Fruit fly (Drosophila melanogaster) whole organism, embryonic: Measurements from ENCODE around the gene Ir94g.

ENCODE experiments used
- ATbp ChIP-seq: fragments of 200-800 bp; sonication (Bioruptor generic); optimal IDR thresholded peaks from 2 replicates; lab custom pipeline; 2017; ENCODE audit warnings: missing biosample characterization, mild to moderate bottlenecking, missing genetic modification characterization, missing genetic modification reagents
- Adf1 ChIP-seq: fragments of 200-800 bp; sonication (Bioruptor generic); IDR thresholded peaks from 2 replicates; pipeline ENCODE4 v1.3.6; 2022; ENCODE audit warnings: missing biosample characterization, missing genetic modification characterization
- Awh ChIP-seq: fragments of 200-800 bp; sonication (Bioruptor generic); IDR thresholded peaks from 2 replicates; pipeline ENCODE4, ENCODE4 v1.3.6; 2022; ENCODE audit warnings: missing biosample characterization, missing genetic modification characterization
- BtbVII ChIP-seq: fragments of 200-800 bp; sonication (Bioruptor generic); optimal IDR thresholded peaks from 3 replicates; lab custom pipeline; 2017; ENCODE audit warnings: missing biosample characterization, mild to moderate bottlenecking, missing genetic modification characterization
- CG10565 ChIP-seq: fragments of 200-800 bp; sonication (Bioruptor generic); optimal IDR thresholded peaks from 3 replicates; lab custom pipeline; 2016; ENCODE audit warnings: missing biosample characterization, mild to moderate bottlenecking, missing genetic modification characterization
- CG11560 ChIP-seq: fragments of 200-800 bp; sonication (Bioruptor generic); IDR thresholded peaks from 3 replicates; pipeline ENCODE4 v1.3.6; 2022; ENCODE audit warnings: missing biosample characterization, missing genetic modification characterization
- CG15269 ChIP-seq: fragments of 200-800 bp; sonication (Bioruptor generic); optimal IDR thresholded peaks from 2 replicates; lab custom pipeline; 2018; ENCODE audit warnings: missing biosample characterization, mild to moderate bottlenecking, missing genetic modification characterization, moderate library complexity
- CG18011 ChIP-seq: fragments of 200-800 bp; sonication (Bioruptor generic); optimal IDR thresholded peaks from 2 replicates; lab custom pipeline; 2017; ENCODE audit warnings: missing biosample characterization, missing genetic modification characterization, mild to moderate bottlenecking, moderate library complexity, missing genotype
- CG3163 ChIP-seq: fragments of 200-800 bp; sonication (Bioruptor generic); optimal IDR thresholded peaks from 3 replicates; lab custom pipeline; 2016; ENCODE audit warnings: missing biosample characterization, missing genetic modification characterization
- CG3995 ChIP-seq: fragments of 200-800 bp; sonication (Bioruptor generic); optimal IDR thresholded peaks from 3 replicates; lab custom pipeline; 2016; ENCODE audit warnings: missing biosample characterization, missing genetic modification characterization
- CG4360 ChIP-seq: fragments of 200-800 bp; sonication (Bioruptor generic); IDR thresholded peaks from 2 replicates; pipeline ENCODE4 v1.3.6; 2022; ENCODE audit warnings: missing biosample characterization, missing genetic modification characterization
- CG5180 ChIP-seq: fragments of 200-800 bp; sonication (Bioruptor generic); optimal IDR thresholded peaks from 3 replicates; lab custom pipeline; 2017; ENCODE audit warnings: missing biosample characterization, missing genetic modification characterization, mild to moderate bottlenecking, moderate library complexity, missing genetic modification reagents
- CG8359 ChIP-seq: fragments of 200-800 bp; sonication (Bioruptor generic); optimal IDR thresholded peaks from 2 replicates; lab custom pipeline; 2017; ENCODE audit warnings: missing biosample characterization, mild to moderate bottlenecking, missing genetic modification characterization, borderline replicate concordance
- Deaf1 ChIP-seq: fragments of 200-800 bp; optimal IDR thresholded peaks from 3 replicates; lab custom pipeline; 2019; ENCODE audit warnings: missing biosample characterization, mild to moderate bottlenecking, missing genetic modification characterization, moderate library complexity
- Doc2 ChIP-seq: fragments of 200-800 bp; sonication (Bioruptor generic); IDR thresholded peaks from 2 replicates; pipeline ENCODE4 v1.3.6; 2022; ENCODE audit warnings: missing biosample characterization, missing genetic modification characterization
- ERR ChIP-seq: fragments of 200-800 bp; sonication (Bioruptor generic); optimal IDR thresholded peaks from 2 replicates; lab custom pipeline; 2016; ENCODE audit warnings: missing biosample characterization, missing genetic modification characterization
- Eip74EF ChIP-seq, 2 experiments: fragments of 200-800 bp in 1 of 2; fragments of >200 bp in 1 of 2; sonication (Bioruptor generic) in 1 of 2; optimal IDR thresholded peaks; 2 replicates each; lab custom pipeline; 2017 to 2019; ENCODE audit warnings: missing biosample characterization in 2 of 2, missing genetic modification characterization in 2 of 2, mild to moderate bottlenecking in 1 of 2, moderate library complexity in 1 of 2
- GATAe ChIP-seq: fragments of 200-800 bp; sonication (Bioruptor generic); conservative IDR thresholded peaks from 2 replicates; pipeline ENCODE4 v1.3.6; 2022; ENCODE audit warnings: missing biosample characterization, missing genetic modification characterization
- Nf-YB ChIP-seq: fragments of 200-800 bp; sonication (Bioruptor generic); optimal IDR thresholded peaks from 3 replicates; lab custom pipeline; 2019; ENCODE audit warnings: missing biosample characterization, mild to moderate bottlenecking, missing genetic modification characterization, moderate library complexity
- Nf-YC ChIP-seq: fragments of 200-800 bp; optimal IDR thresholded peaks from 3 replicates; lab custom pipeline; 2019; ENCODE audit warnings: missing biosample characterization, mild to moderate bottlenecking, missing genetic modification characterization, moderate library complexity
- Scr ChIP-seq: fragments of 200-800 bp; sonication (Bioruptor generic); IDR thresholded peaks from 2 replicates; pipeline ENCODE4 v1.3.6; 2022; ENCODE audit warnings: missing biosample characterization, missing genetic modification characterization; ENCODE audit not compliant: partially characterized antibody
- Vsx1 ChIP-seq: fragments of 200-800 bp; sonication (Bioruptor generic); optimal IDR thresholded peaks from 2 replicates; lab custom pipeline; 2017; ENCODE audit warnings: missing biosample characterization, mild to moderate bottlenecking, missing genetic modification characterization, missing genetic modification reagents
- Xrp1 ChIP-seq: fragments of 200-800 bp; sonication (Bioruptor generic); IDR thresholded peaks from 2 replicates; pipeline ENCODE4 v1.3.6; 2022; ENCODE audit warnings: missing biosample characterization, missing genetic modification characterization
- abd-A ChIP-seq: fragments of 200-800 bp; sonication (Bioruptor generic); optimal IDR thresholded peaks from 3 replicates; lab custom pipeline; 2019; ENCODE audit warnings: missing biosample characterization, mild to moderate bottlenecking, missing genetic modification characterization, moderate library complexity
- chinmo ChIP-seq: fragments of 200-800 bp; sonication (Bioruptor generic); IDR thresholded peaks from 4 replicates; pipeline ENCODE4 v1.3.6; 2022; ENCODE audit warnings: missing biosample characterization, missing genetic modification characterization; ENCODE audit not compliant: partially characterized antibody
- crol ChIP-seq: fragments of 200-800 bp; sonication (Bioruptor generic); IDR thresholded peaks from 2 replicates; pipeline ENCODE4 v1.3.6; 2022; ENCODE audit warnings: missing biosample characterization, missing genetic modification characterization
- crp ChIP-seq, 2 experiments: fragments of 200-800 bp; sonication (Bioruptor generic); optimal IDR thresholded peaks; 2 replicates in 1 of 2; 3 replicates in 1 of 2; lab custom pipeline; 2017; ENCODE audit warnings: missing biosample characterization in 2 of 2, missing genetic modification characterization in 2 of 2, mild to moderate bottlenecking in 1 of 2, moderate library complexity in 1 of 2
- grn ChIP-seq: fragments of 200-800 bp; sonication (Bioruptor generic); optimal IDR thresholded peaks from 3 replicates; lab custom pipeline; 2017; ENCODE audit warnings: missing biosample characterization, missing genetic modification characterization
- gsb-n ChIP-seq: fragments of 200-800 bp; sonication (Bioruptor generic); optimal IDR thresholded peaks from 3 replicates; lab custom pipeline; 2018; ENCODE audit warnings: missing biosample characterization, mild to moderate bottlenecking, missing genetic modification characterization
- kah ChIP-seq: fragments of 200-800 bp; sonication (Bioruptor generic); optimal IDR thresholded peaks from 2 replicates; lab custom pipeline; 2018; ENCODE audit warnings: missing biosample characterization, mild to moderate bottlenecking, missing genetic modification characterization
- ken ChIP-seq: fragments of 200-800 bp; sonication (Bioruptor generic); IDR thresholded peaks from 3 replicates; pipeline ENCODE4 v1.3.6; 2022; ENCODE audit warnings: missing biosample characterization, missing genetic modification characterization
- kni ChIP-seq: fragments of 200-800 bp; sonication (Bioruptor generic); optimal IDR thresholded peaks from 3 replicates; lab custom pipeline; 2017; ENCODE audit warnings: mild to moderate bottlenecking, missing biosample characterization, missing genetic modification reagents, missing genetic modification characterization
- lilli ChIP-seq: fragments of 200-800 bp; sonication (Bioruptor generic); optimal IDR thresholded peaks from 3 replicates; lab custom pipeline; 2016; ENCODE audit warnings: missing biosample characterization, missing genetic modification characterization
- nerfin-1 ChIP-seq: fragments of 200-800 bp; sonication (Bioruptor generic); optimal IDR thresholded peaks from 3 replicates; lab custom pipeline; 2019; ENCODE audit warnings: missing biosample characterization, mild to moderate bottlenecking, missing genetic modification characterization, moderate library complexity
- oc ChIP-seq: fragments of 200-800 bp; sonication (Bioruptor generic); optimal IDR thresholded peaks from 2 replicates; lab custom pipeline; 2018; ENCODE audit warnings: missing biosample characterization, mild to moderate bottlenecking, missing genetic modification characterization, moderate library complexity
- run ChIP-seq: fragments of 200-800 bp; sonication (Bioruptor generic); optimal IDR thresholded peaks from 3 replicates; lab custom pipeline; 2018; ENCODE audit warnings: missing biosample characterization, mild to moderate bottlenecking, missing genetic modification characterization
- salm ChIP-seq: fragments of 200-800 bp; sonication (Bioruptor generic); optimal IDR thresholded peaks from 2 replicates; lab custom pipeline; 2018; ENCODE audit warnings: missing biosample characterization, mild to moderate bottlenecking, missing genetic modification characterization
- sd ChIP-seq: fragments of 200-800 bp; sonication (Bioruptor generic); optimal IDR thresholded peaks from 3 replicates; lab custom pipeline; 2018; ENCODE audit warnings: missing biosample characterization, mild to moderate bottlenecking, missing genetic modification characterization, moderate library complexity
- sisA ChIP-seq: fragments of 200-800 bp; sonication (Bioruptor generic); IDR thresholded peaks from 2 replicates; pipeline ENCODE4 v1.3.6; 2022; ENCODE audit warnings: missing biosample characterization, missing genetic modification characterization
- slou ChIP-seq: fragments of 200-800 bp; sonication (Bioruptor generic); optimal IDR thresholded peaks from 3 replicates; lab custom pipeline; 2016; ENCODE audit warnings: missing biosample characterization, missing genetic modification characterization
- sr ChIP-seq: fragments of 200-800 bp; sonication (Bioruptor generic); IDR thresholded peaks from 3 replicates; pipeline ENCODE4 v1.3.6; 2022; ENCODE audit warnings: missing biosample characterization, missing genetic modification characterization
- vnd ChIP-seq: fragments of 200-800 bp; sonication (Bioruptor generic); IDR thresholded peaks from 3 replicates; pipeline ENCODE4 v1.3.6; 2022; ENCODE audit warnings: missing biosample characterization, missing genetic modification characterization; ENCODE audit not compliant: partially characterized antibody
- vvl ChIP-seq: fragments of 200-800 bp; sonication (Bioruptor generic); IDR thresholded peaks from 2 replicates; pipeline ENCODE4 v1.3.6; 2022; ENCODE audit warnings: missing biosample characterization, missing genetic modification characterization

Gene Ir94g

DNA sequence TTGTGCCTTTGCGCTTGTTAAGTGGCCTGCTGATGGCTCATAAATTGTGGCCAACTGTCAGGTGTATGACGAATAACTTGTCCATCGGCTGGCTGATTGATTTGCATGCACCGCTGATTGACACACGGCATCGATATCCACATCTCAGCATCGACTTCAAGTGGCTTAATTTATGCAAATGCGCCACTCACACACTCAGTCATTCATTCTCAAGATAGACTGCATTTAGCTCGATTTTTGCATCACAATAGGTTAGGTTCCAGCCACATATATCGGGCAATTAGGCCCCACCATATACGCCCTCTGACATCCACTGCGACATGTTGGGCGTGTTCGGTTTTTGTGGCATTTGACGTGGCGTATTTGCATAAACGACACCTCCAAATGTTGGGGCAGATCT is 27.8 kb upstream of the Ir94g start:
- TF ChIP-seq sr (GFP tag; lab: Robert Waterston, UW) (0 out of 3 replicates have a peak, but pooled peaks have one; percentile 18), BtbVII (GFP tag; lab: Kevin White, UChicago) (no peak), vvl (GFP tag; lab: Robert Waterston, UW) (peak; percentile 52; the same call in 1 of the 2 replicates), Awh (GFP tag; lab: Robert Waterston, UW) (peak; percentile 51; the same call in 1 of the 2 replicates), nerfin-1 (tag; lab: Kevin White, UChicago) (no peak)

DNA sequence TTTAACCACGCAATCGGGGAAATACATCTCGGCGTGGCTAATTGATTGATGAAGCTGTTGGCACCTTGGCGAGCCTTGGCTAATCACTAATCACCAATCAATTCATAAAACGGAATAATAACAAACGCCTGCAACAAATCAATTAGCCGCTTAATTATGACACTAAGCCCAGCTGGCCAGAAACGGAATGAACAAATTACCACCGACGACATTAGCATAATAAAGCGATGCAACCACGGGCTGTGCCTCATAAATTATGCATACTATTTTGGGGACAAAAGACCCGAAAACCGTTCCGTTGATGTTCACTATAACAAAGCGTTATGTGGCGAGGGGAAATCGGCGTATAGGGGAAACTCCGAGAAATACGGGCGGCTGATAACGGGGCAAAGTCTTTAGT is 23.0 kb upstream of the Ir94g start:
- TF ChIP-seq CG18011 (GFP tag; lab: Kevin White, UChicago) = no peak
- TF ChIP-seq sd (tag; lab: Kevin White, UChicago) = peak; percentile 43
- TF ChIP-seq Awh (GFP tag; lab: Robert Waterston, UW) = peak; percentile 87
- peak; percentile 4 for TF ChIP-seq kni (GFP tag; lab: Kevin White, UChicago)
- TF ChIP-seq Vsx1 (GFP tag; lab: Kevin White, UChicago) = peak; percentile 86
- TF ChIP-seq CG15269 = peak; percentile 75
- TF ChIP-seq oc (tag; lab: Kevin White, UChicago) = peak; percentile 93
- TF ChIP-seq Eip74EF (GFP tag; optimal IDR thresholded peaks at IDR 0.05; lab: Kevin White, UChicago) = no peak
- TF ChIP-seq ERR (GFP tag; lab: Kevin White, UChicago) = no peak
- 0 out of 4 replicates have a peak, but pooled peaks have one; percentile 68 for TF ChIP-seq chinmo (GFP tag; lab: Robert Waterston, UW)
- TF ChIP-seq crol = peak; percentile 48; the same call in 1 of the 2 replicates
- TF ChIP-seq slou (GFP tag; lab: Kevin White, UChicago) = no peak
- TF ChIP-seq Xrp1 (GFP tag; lab: Robert Waterston, UW) = no peak
- peak; percentile 57 for TF ChIP-seq salm
- peak; percentile 69 for TF ChIP-seq gsb-n
- no peak for TF ChIP-seq ATbp
- peak; percentile 16 for TF ChIP-seq run (tag; lab: Kevin White, UChicago)
- TF ChIP-seq CG3163 (GFP tag; lab: Kevin White, UChicago) = no peak
- TF ChIP-seq abd-A (tag; lab: Kevin White, UChicago) = peak; percentile 91
- peak; percentile 98 for TF ChIP-seq vvl (GFP tag; lab: Robert Waterston, UW)

- TF ChIP-seq CG8359 (GFP tag; lab: Kevin White, UChicago) (peak; percentile 99), Nf-YC (tag; lab: Kevin White, UChicago) (peak; percentile 92), lilli (GFP tag; lab: Kevin White, UChicago) (no peak), ken (0 out of 3 replicates have a peak, but pooled peaks have one; percentile 27), CG10565 (no peak), oc (tag; lab: Kevin White, UChicago) (peak; percentile 49), Adf1 (GFP tag; lab: Robert Waterston, UW) (peak; percentile 62; the same call in 1 of the 2 replicates), chinmo (GFP tag; lab: Robert Waterston, UW) (peak; percentile 91; the same call in 3 of the 4 replicates), Scr (no peak), sisA (no peak), Deaf1 (tag; lab: Kevin White, UChicago) (peak; percentile 83), CG5180 (GFP tag; lab: Kevin White, UChicago) (no peak), Doc2 (GFP tag; lab: Robert Waterston, UW) (no peak), GATAe (GFP tag; lab: Robert Waterston, UW) (no peak), vnd (GFP tag; lab: Robert Waterston, UW) (no peak), Nf-YB (GFP tag; lab: Kevin White, UChicago) (peak; percentile 93), grn (peak; percentile 62), CG3995 (GFP tag; lab: Kevin White, UChicago) (no peak), vvl (GFP tag; lab: Robert Waterston, UW) (0 out of 2 replicates have a peak, but pooled peaks have one; percentile 34), CG3163 (GFP tag; lab: Kevin White, UChicago) (peak; percentile 85), crp (GFP tag; optimal IDR thresholded peaks at IDR 0.05; lab: Kevin White, UChicago) (no peak), CG11560 (0 out of 3 replicates have a peak, but pooled peaks have one; percentile 34), kah (no peak), CG4360 (GFP tag; lab: Robert Waterston, UW) (peak; percentile 62)
Observed at dm6 chr3R:23472011-23472958, 11.4 kb upstream of the Ir94g start, which contains the start of gene CG4374. CG4374 (minus strand) TSS chr3R:23472278.
